Fruit fly (Drosophila melanogaster): ENCODE data around the gene Hr39.

- no peak for TF ChIP-seq en (GFP tag; optimal IDR thresholded peaks at IDR 0.05)
- no peak for TF ChIP-seq org-1 (GFP tag; optimal IDR thresholded peaks at IDR 0.05)
- no peak for TF ChIP-seq CG4328 (GFP tag; optimal IDR thresholded peaks at IDR 0.05)
- TF ChIP-seq aop (GFP tag; IDR thresholded peaks at IDR 0.05): no peak
- TF ChIP-seq mam (GFP tag; optimal IDR thresholded peaks at IDR 0.05): no peak
- TF ChIP-seq sug (tag; optimal IDR thresholded peaks at IDR 0.05): no peak
- TF ChIP-seq H2.0 (GFP tag; IDR thresholded peaks at IDR 0.05): no peak
- no peak for TF ChIP-seq CG3838 (GFP tag; optimal IDR thresholded peaks at IDR 0.05)
- TF ChIP-seq Hsf (GFP tag; optimal IDR thresholded peaks at IDR 0.05): no peak
- no peak for TF ChIP-seq hkb (optimal IDR thresholded peaks at IDR 0.05)
- TF ChIP-seq hkb (GFP tag; IDR thresholded peaks at IDR 0.05): no peak
- TF ChIP-seq CG12155 (GFP tag; optimal IDR thresholded peaks at IDR 0.05): no peak
- no peak for TF ChIP-seq dmrt99B (tag; optimal IDR thresholded peaks at IDR 0.05)
- no peak for TF ChIP-seq CG8478 (optimal IDR thresholded peaks at IDR 0.05)
- no peak for TF ChIP-seq CTCF (GFP tag; optimal IDR thresholded peaks at IDR 0.05)
Observed at dm6 chr2L:21248877-21249276, 11.8 kb downstream of the Hr39 start.
